Fruit fly (Drosophila melanogaster) whole organism, embryonic: ENCODE measurements around the gene CG4004.

ENCODE experiments used
- Aef1 ChIP-seq: fragments of 200-800 bp; sonication (Bioruptor generic); IDR thresholded peaks from 3 replicates; pipeline ENCODE4 v1.3.6; 2022; ENCODE audit warnings: missing biosample characterization, missing genetic modification characterization
- Awh ChIP-seq: fragments of 200-800 bp; sonication (Bioruptor generic); IDR thresholded peaks from 2 replicates; pipeline ENCODE4, ENCODE4 v1.3.6; 2022; ENCODE audit warnings: missing biosample characterization, missing genetic modification characterization
- B-H1 ChIP-seq: fragments of 200-800 bp; sonication (Bioruptor generic); IDR thresholded peaks from 3 replicates; pipeline ENCODE4 v1.3.6; 2022; ENCODE audit warnings: missing biosample characterization, missing genetic modification characterization
- BtbVII ChIP-seq: fragments of 200-800 bp; sonication (Bioruptor generic); optimal IDR thresholded peaks from 3 replicates; lab custom pipeline; 2017; ENCODE audit warnings: missing biosample characterization, mild to moderate bottlenecking, missing genetic modification characterization
- Bteb2 ChIP-seq: fragments of 200-800 bp; sonication (Bioruptor generic); optimal IDR thresholded peaks from 2 replicates; lab custom pipeline; 2016; ENCODE audit warnings: missing biosample characterization, missing genetic modification characterization
- CG10147 ChIP-seq: fragments of 200-800 bp; sonication (Bioruptor generic); optimal IDR thresholded peaks from 2 replicates; lab custom pipeline; 2019; ENCODE audit warnings: missing biosample characterization, mild to moderate bottlenecking, missing genetic modification characterization, moderate library complexity
- CG10462 ChIP-seq: fragments of 200-800 bp; sonication (Bioruptor generic); optimal IDR thresholded peaks from 2 replicates; lab custom pipeline; 2016; ENCODE audit warnings: missing biosample characterization, missing genetic modification characterization
- CG10565 ChIP-seq: fragments of 200-800 bp; sonication (Bioruptor generic); optimal IDR thresholded peaks from 3 replicates; lab custom pipeline; 2016; ENCODE audit warnings: missing biosample characterization, mild to moderate bottlenecking, missing genetic modification characterization
- CG11560 ChIP-seq: fragments of 200-800 bp; sonication (Bioruptor generic); IDR thresholded peaks from 3 replicates; pipeline ENCODE4 v1.3.6; 2022; ENCODE audit warnings: missing biosample characterization, missing genetic modification characterization
- CG1233 ChIP-seq: fragments of 200-800 bp; sonication (Bioruptor generic); optimal IDR thresholded peaks from 4 replicates; lab custom pipeline; 2018; ENCODE audit warnings: missing biosample characterization, mild to moderate bottlenecking, missing genetic modification characterization
- CG15269 ChIP-seq: fragments of 200-800 bp; sonication (Bioruptor generic); optimal IDR thresholded peaks from 2 replicates; lab custom pipeline; 2018; ENCODE audit warnings: missing biosample characterization, mild to moderate bottlenecking, missing genetic modification characterization, moderate library complexity
- CG17186 ChIP-seq: fragments of 200-800 bp; sonication (Bioruptor generic); optimal IDR thresholded peaks from 3 replicates; lab custom pipeline; 2017; ENCODE audit warnings: missing biosample characterization, missing genetic modification reagents, missing genetic modification characterization
- CG17568 ChIP-seq: fragments of 200-800 bp; sonication (Bioruptor generic); optimal IDR thresholded peaks from 2 replicates; lab custom pipeline; 2018; ENCODE audit warnings: missing biosample characterization, mild to moderate bottlenecking, missing genetic modification characterization, moderate library complexity
- CG18262 ChIP-seq: fragments of 200-800 bp; optimal IDR thresholded peaks from 3 replicates; lab custom pipeline; 2019; ENCODE audit warnings: missing biosample characterization, mild to moderate bottlenecking, missing genetic modification characterization, moderate library complexity
- CG18476 ChIP-seq: fragments of 200-800 bp; sonication (Bioruptor generic); optimal IDR thresholded peaks from 2 replicates; lab custom pipeline; 2016; ENCODE audit warnings: missing biosample characterization, mild to moderate bottlenecking, missing genetic modification characterization
- CG2199 ChIP-seq: fragments of 200-800 bp; sonication (Bioruptor generic); IDR thresholded peaks from 3 replicates; pipeline ENCODE4 v1.3.6; 2022; ENCODE audit warnings: missing biosample characterization, missing genetic modification characterization
- CG2202 ChIP-seq: fragments of 200-800 bp; sonication (Bioruptor generic); optimal IDR thresholded peaks from 2 replicates; lab custom pipeline; 2018; ENCODE audit warnings: missing biosample characterization, mild to moderate bottlenecking, missing genetic modification characterization
- CG4360 ChIP-seq: fragments of 200-800 bp; sonication (Bioruptor generic); IDR thresholded peaks from 2 replicates; pipeline ENCODE4 v1.3.6; 2022; ENCODE audit warnings: missing biosample characterization, missing genetic modification characterization
- CG9727 ChIP-seq: fragments of 200-800 bp; sonication (Bioruptor generic); optimal IDR thresholded peaks from 3 replicates; lab custom pipeline; 2017; ENCODE audit warnings: missing biosample characterization, mild to moderate bottlenecking, missing genetic modification characterization
- CHES-1-like ChIP-seq: fragments of 200-800 bp; sonication (Bioruptor generic); optimal IDR thresholded peaks from 2 replicates; lab custom pipeline; 2016; ENCODE audit warnings: missing biosample characterization, missing genetic modification characterization
- Chrac-16 ChIP-seq: fragments of 200-800 bp; sonication (Bioruptor generic); optimal IDR thresholded peaks from 3 replicates; lab custom pipeline; 2016; ENCODE audit warnings: missing biosample characterization, missing genetic modification characterization
- Dll ChIP-seq: fragments of 200-800 bp; sonication (Bioruptor generic); IDR thresholded peaks from 4 replicates; pipeline ENCODE4 v1.3.6; 2022; ENCODE audit warnings: missing biosample characterization, missing genetic modification characterization; ENCODE audit not compliant: partially characterized antibody
- Jarid2 ChIP-seq: fragments of 200-800 bp; sonication (Bioruptor generic); optimal IDR thresholded peaks from 3 replicates; lab custom pipeline; 2017; ENCODE audit warnings: mild to moderate bottlenecking, missing biosample characterization, missing genetic modification reagents, missing genetic modification characterization
- Lim3 ChIP-seq: fragments of 200-800 bp; sonication (Bioruptor generic); IDR thresholded peaks from 2 replicates; pipeline ENCODE4 v1.3.6; 2022; ENCODE audit warnings: missing biosample characterization, missing genetic modification characterization
- MTF-1 ChIP-seq: fragments of 200-800 bp; sonication (Bioruptor generic); optimal IDR thresholded peaks from 2 replicates; lab custom pipeline; 2018; ENCODE audit warnings: missing biosample characterization, mild to moderate bottlenecking, missing genetic modification characterization, borderline replicate concordance
- Myb ChIP-seq: fragments of 200-800 bp; sonication (Bioruptor generic); optimal IDR thresholded peaks from 2 replicates; lab custom pipeline; 2016; ENCODE audit warnings: missing biosample characterization, missing genetic modification characterization
- Nf-YB ChIP-seq: fragments of 200-800 bp; sonication (Bioruptor generic); optimal IDR thresholded peaks from 3 replicates; lab custom pipeline; 2019; ENCODE audit warnings: missing biosample characterization, mild to moderate bottlenecking, missing genetic modification characterization, moderate library complexity
- Ravus ChIP-seq: fragments of 200-800 bp; sonication (Bioruptor generic); IDR thresholded peaks from 2 replicates; pipeline ENCODE4 v1.3.6; 2022; ENCODE audit warnings: missing biosample characterization, missing genetic modification characterization
- Six4 ChIP-seq: fragments of 200-800 bp; sonication (Bioruptor generic); optimal IDR thresholded peaks from 2 replicates; lab custom pipeline; 2016; ENCODE audit warnings: missing biosample characterization, missing genetic modification characterization
- Spps ChIP-seq: fragments of 200-800 bp; sonication (Bioruptor generic); optimal IDR thresholded peaks from 2 replicates; lab custom pipeline; 2018; ENCODE audit warnings: missing biosample characterization, mild to moderate bottlenecking, missing genetic modification characterization
- TFAM ChIP-seq: fragments of 200-800 bp; sonication (Bioruptor generic); optimal IDR thresholded peaks from 2 replicates; lab custom pipeline; 2017; ENCODE audit warnings: missing biosample characterization, missing genetic modification characterization, inconsistent platforms
- Usf ChIP-seq: fragments of 200-800 bp; sonication (Bioruptor generic); optimal IDR thresholded peaks from 2 replicates; lab custom pipeline; 2017; ENCODE audit warnings: missing genotype, missing biosample characterization, missing genetic modification characterization
- abd-A ChIP-seq: fragments of 200-800 bp; sonication (Bioruptor generic); optimal IDR thresholded peaks from 3 replicates; lab custom pipeline; 2019; ENCODE audit warnings: missing biosample characterization, mild to moderate bottlenecking, missing genetic modification characterization, moderate library complexity
- bab2 ChIP-seq: fragments of 200-800 bp; sonication (Bioruptor generic); optimal IDR thresholded peaks from 2 replicates; lab custom pipeline; 2016; ENCODE audit warnings: missing biosample characterization, missing genetic modification characterization
- crp ChIP-seq, 2 experiments: fragments of 200-800 bp; sonication (Bioruptor generic); optimal IDR thresholded peaks; 2 replicates in 1 of 2; 3 replicates in 1 of 2; lab custom pipeline; 2017; ENCODE audit warnings: missing biosample characterization in 2 of 2, missing genetic modification characterization in 2 of 2, mild to moderate bottlenecking in 1 of 2, moderate library complexity in 1 of 2
- emc ChIP-seq: fragments of 200-800 bp; sonication (Bioruptor generic); optimal IDR thresholded peaks from 2 replicates; lab custom pipeline; 2016; ENCODE audit warnings: missing biosample characterization, missing genetic modification characterization
- ewg ChIP-seq: fragments of 200-800 bp; sonication (Bioruptor generic); optimal IDR thresholded peaks from 3 replicates; lab custom pipeline; 2017; ENCODE audit warnings: mild to moderate bottlenecking, missing biosample characterization, missing genetic modification reagents, missing genetic modification characterization
- fru ChIP-seq: fragments of >200 bp; optimal IDR thresholded peaks from 2 replicates; lab custom pipeline; 2017
- gfzf ChIP-seq: fragments of 200-800 bp; sonication (Bioruptor generic); optimal IDR thresholded peaks from 2 replicates; lab custom pipeline; 2016; ENCODE audit warnings: missing biosample characterization, mild to moderate bottlenecking, missing genetic modification characterization, moderate library complexity
- gsb ChIP-seq: fragments of 200-800 bp; sonication (Bioruptor generic); IDR thresholded peaks from 2 replicates; pipeline ENCODE4 v1.3.6; 2022; ENCODE audit warnings: missing biosample characterization, missing genetic modification characterization
- h ChIP-seq: fragments of >200 bp; optimal IDR thresholded peaks from 2 replicates; lab custom pipeline; 2017
- hth ChIP-seq: fragments of >200 bp; optimal IDR thresholded peaks from 2 replicates; lab custom pipeline; 2017; ENCODE audit warnings: inconsistent platforms
- inv ChIP-seq: fragments of 200-800 bp; sonication (Bioruptor generic); IDR thresholded peaks from 2 replicates; pipeline ENCODE4 v1.3.6; 2022; ENCODE audit warnings: missing biosample characterization, missing genetic modification characterization; ENCODE audit not compliant: partially characterized antibody
- nom ChIP-seq: fragments of 200-800 bp; sonication (Bioruptor generic); optimal IDR thresholded peaks from 2 replicates; lab custom pipeline; 2017; ENCODE audit warnings: missing biosample characterization, missing genetic modification characterization, mild to moderate bottlenecking, moderate library complexity, missing genetic modification reagents
- pfk ChIP-seq: fragments of 200-800 bp; sonication (Bioruptor generic); optimal IDR thresholded peaks from 2 replicates; lab custom pipeline; 2018; ENCODE audit warnings: missing biosample characterization, mild to moderate bottlenecking, missing genetic modification characterization, moderate library complexity
- sens-2 ChIP-seq: fragments of 200-800 bp; sonication (Bioruptor generic); IDR thresholded peaks from 2 replicates; pipeline ENCODE4 v1.3.6; 2022; ENCODE audit warnings: missing biosample characterization, missing genetic modification characterization
- sna ChIP-seq: fragments of 200-800 bp; sonication (Bioruptor generic); IDR thresholded peaks from 2 replicates; pipeline ENCODE4 v1.3.6; 2022; ENCODE audit warnings: missing biosample characterization, missing genetic modification characterization; ENCODE audit not compliant: partially characterized antibody
- toy ChIP-seq: fragments of 200-800 bp; sonication (Bioruptor generic); IDR thresholded peaks from 2 replicates; pipeline ENCODE4 v1.3.6; 2022; ENCODE audit warnings: missing biosample characterization, missing genetic modification characterization
- trh ChIP-seq: fragments of 200-800 bp; sonication (Bioruptor generic); optimal IDR thresholded peaks from 2 replicates; lab custom pipeline; 2016; ENCODE audit warnings: missing biosample characterization, missing genetic modification characterization
- vfl ChIP-seq: fragments of 200-800 bp; sonication (Bioruptor generic); optimal IDR thresholded peaks from 2 replicates; lab custom pipeline; 2016; ENCODE audit warnings: missing biosample characterization, missing genetic modification characterization

The CG4004 gene

dm6 chrX:12755600-12756373 is 11.8 kb downstream of the CG4004 start (continued):
- TF ChIP-seq Myb: peak; percentile 41
- no peak for TF ChIP-seq nom
- peak; percentile 71 for TF ChIP-seq BtbVII (GFP tag; lab: Kevin White, UChicago)
- peak; percentile 50; the same call in 1 of the 3 replicates for TF ChIP-seq B-H1 (GFP tag; lab: Robert Waterston, UW)
- peak; percentile 56 for TF ChIP-seq Bteb2 (GFP tag; lab: Kevin White, UChicago)
- peak; percentile 6 for TF ChIP-seq trh
- peak; percentile 73 for TF ChIP-seq CG1233 (GFP tag; lab: Kevin White, UChicago)
- no peak for TF ChIP-seq sna (GFP tag; lab: Robert Waterston, UW)
- TF ChIP-seq hth (lab: Kevin White, UChicago): no peak
- no peak for TF ChIP-seq crp (GFP tag; optimal IDR thresholded peaks at IDR 0.05; lab: Kevin White, UChicago)
- TF ChIP-seq MTF-1 (GFP tag; lab: Kevin White, UChicago): no peak
- peak; percentile 49 for TF ChIP-seq vfl (GFP tag; lab: Kevin White, UChicago)
- TF ChIP-seq abd-A: peak; percentile 39
- TF ChIP-seq inv (GFP tag; lab: Robert Waterston, UW): no peak
- TF ChIP-seq emc (GFP tag; lab: Kevin White, UChicago): peak; percentile 43
- TF ChIP-seq pfk (GFP tag; lab: Kevin White, UChicago): no peak
- TF ChIP-seq TFAM (GFP tag; lab: Kevin White, UChicago): no peak
- peak; percentile 64 for TF ChIP-seq Jarid2
- TF ChIP-seq CG17568 (GFP tag; lab: Kevin White, UChicago): peak; percentile 5
- TF ChIP-seq Spps (tag; lab: Kevin White, UChicago): no peak
- TF ChIP-seq CG9727 (GFP tag; lab: Kevin White, UChicago): peak; percentile 87
- TF ChIP-seq CG15269 (tag; lab: Kevin White, UChicago): peak; percentile 84
- peak; percentile 66 for TF ChIP-seq Chrac-16
- peak; percentile 70; the same call in 2 of the 3 replicates for TF ChIP-seq CG11560
- no peak for TF ChIP-seq CG17186 (GFP tag; lab: Kevin White, UChicago)
- TF ChIP-seq toy (GFP tag; lab: Robert Waterston, UW): no peak
- TF ChIP-seq Lim3 (GFP tag; lab: Robert Waterston, UW): no peak
- 0 out of 2 replicates have a peak, but pooled peaks have one; percentile 35 for TF ChIP-seq Awh (GFP tag; lab: Robert Waterston, UW)
- TF ChIP-seq Six4: peak; percentile 53
- TF ChIP-seq h (lab: Kevin White, UChicago): no peak
- no peak for TF ChIP-seq bab2 (GFP tag; lab: Kevin White, UChicago)
- TF ChIP-seq CG2199 (GFP tag; lab: Robert Waterston, UW): peak; percentile 21; the same call in 1 of the 3 replicates
- TF ChIP-seq fru (lab: Kevin White, UChicago): no peak
- TF ChIP-seq CG10147 (GFP tag; lab: Kevin White, UChicago): peak; percentile 59
- peak; percentile 83 for TF ChIP-seq Usf (GFP tag; lab: Kevin White, UChicago)
- no peak for TF ChIP-seq CG10565 (GFP tag; lab: Kevin White, UChicago)
- TF ChIP-seq sens-2 (GFP tag; lab: Robert Waterston, UW): no peak
- TF ChIP-seq CG10462 (GFP tag; lab: Kevin White, UChicago): peak; percentile 48
- peak; percentile 76 for TF ChIP-seq CG4360 (GFP tag; lab: Robert Waterston, UW)
- TF ChIP-seq Dll: no peak
- no peak for TF ChIP-seq gfzf (GFP tag; lab: Kevin White, UChicago)
- no peak for TF ChIP-seq CG2202
- TF ChIP-seq CHES-1-like: peak; percentile 41
- peak; percentile 66 for TF ChIP-seq Nf-YB (GFP tag; lab: Kevin White, UChicago)
- TF ChIP-seq Aef1 (GFP tag; lab: Robert Waterston, UW): peak; percentile 70
- TF ChIP-seq CG18476 (GFP tag; lab: Kevin White, UChicago): peak; percentile 51
- TF ChIP-seq Ravus (GFP tag; lab: Robert Waterston, UW): no peak; the same call in 1 of the 2 replicates
- peak; percentile 41 for TF ChIP-seq ewg (GFP tag; lab: Kevin White, UChicago)
- TF ChIP-seq gsb (GFP tag; lab: Robert Waterston, UW): peak; percentile 66
- peak; percentile 82 for TF ChIP-seq CG18262
